Worm (Caenorhabditis elegans) whole organism, L3 larva: Measurements from ENCODE around the gene pcs-1.
A peak's percentile ranks its signal among the peaks of the same experiment; 100 is the strongest.

Experiments
- R02D3.7 ChIP-seq: fragments of 150-350 bp; optimal IDR thresholded peaks from 2 replicates; lab custom pipeline; 2014; ENCODE audit warnings: missing biosample characterization, missing genetic modification characterization
- ZK546.5 ChIP-seq: sonication (generic microtip); optimal IDR thresholded peaks from 2 replicates; lab custom pipeline; 2017; ENCODE audit warnings: missing biosample characterization, missing genetic modification characterization
- ama-1 ChIP-seq: fragments of 150-350 bp; optimal IDR thresholded peaks from 2 replicates; lab custom pipeline; 2018
- ceh-16 ChIP-seq: sonication (generic microtip); optimal IDR thresholded peaks from 2 replicates; lab custom pipeline; 2017; ENCODE audit warnings: missing biosample characterization, missing genetic modification characterization
- ceh-9 ChIP-seq: sonication (generic microtip); optimal IDR thresholded peaks from 2 replicates; lab custom pipeline; 2018; ENCODE audit warnings: missing biosample characterization, missing genetic modification characterization
- daf-12 ChIP-seq: fragments of 150-350 bp; optimal IDR thresholded peaks from 2 replicates; lab custom pipeline; 2014; ENCODE audit warnings: missing biosample characterization, missing genetic modification reagents, missing genetic modification characterization
- egl-27 ChIP-seq: sonication (generic microtip); optimal IDR thresholded peaks from 4 replicates; lab custom pipeline; 2017; ENCODE audit warnings: missing biosample characterization, missing genetic modification reagents, missing genetic modification characterization
- egl-5 ChIP-seq: fragments of 150-350 bp; optimal IDR thresholded peaks from 2 replicates; lab custom pipeline; 2017; ENCODE audit warnings: missing biosample characterization, missing genetic modification reagents, missing genetic modification characterization, inconsistent platforms
- elt-1 ChIP-seq: fragments of 150-350 bp; optimal IDR thresholded peaks from 2 replicates; lab custom pipeline; 2014; ENCODE audit warnings: missing biosample characterization, missing genetic modification characterization
- elt-2 ChIP-seq: sonication (generic microtip); optimal IDR thresholded peaks from 2 replicates; lab custom pipeline; 2016; ENCODE audit warnings: missing genetic modification reagents, mild to moderate bottlenecking, missing genetic modification characterization, missing compliant biosample characterization
- elt-3 ChIP-seq, 3 experiments: fragments of 150-350 bp in 1 of 3; sonication (generic microtip) in 2 of 3; optimal IDR thresholded peaks; 2 replicates in 2 of 3; 4 replicates in 1 of 3; lab custom pipeline; 2014 to 2017; ENCODE audit warnings: missing biosample characterization in 3 of 3, missing genetic modification characterization in 3 of 3
- fkh-10 ChIP-seq: sonication (generic microtip); optimal IDR thresholded peaks from 2 replicates; lab custom pipeline; 2017; ENCODE audit warnings: missing biosample characterization, missing genetic modification reagents, missing genetic modification characterization
- fos-1 ChIP-seq: fragments of 150-350 bp; optimal IDR thresholded peaks from 2 replicates; lab custom pipeline; 2014; ENCODE audit warnings: missing biosample characterization, missing genetic modification characterization
- jun-1 ChIP-seq: fragments of 150-350 bp; optimal IDR thresholded peaks from 2 replicates; lab custom pipeline; 2014; ENCODE audit warnings: missing biosample characterization, missing genetic modification reagents, missing genetic modification characterization
- lin-15B ChIP-seq: fragments of 150-350 bp; optimal IDR thresholded peaks from 2 replicates; lab custom pipeline; 2014; ENCODE audit warnings: missing biosample characterization, missing genetic modification characterization
- lin-39 ChIP-seq: fragments of 150-350 bp; optimal IDR thresholded peaks from 2 replicates; lab custom pipeline; 2018; ENCODE audit warnings: missing biosample characterization, missing genetic modification reagents, missing genetic modification characterization
- lsy-12 ChIP-seq: sonication (generic microtip); optimal IDR thresholded peaks from 2 replicates; lab custom pipeline; 2016; ENCODE audit warnings: mild to moderate bottlenecking, missing genetic modification characterization, missing compliant biosample characterization
- mdl-1 ChIP-seq: fragments of 150-350 bp; optimal IDR thresholded peaks from 2 replicates; lab custom pipeline; 2014; ENCODE audit warnings: missing biosample characterization, missing genetic modification characterization
- mml-1 ChIP-seq: fragments of 150-350 bp; sonication (generic microtip); optimal IDR thresholded peaks from 3 replicates; lab custom pipeline; 2014; ENCODE audit warnings: missing biosample characterization, missing genetic modification characterization
- nfya-1 ChIP-seq: sonication (generic microtip); optimal IDR thresholded peaks from 2 replicates; lab custom pipeline; 2017; ENCODE audit warnings: missing genetic modification characterization, mild to moderate bottlenecking, missing compliant biosample characterization, antibody characterized with exemption, moderate library complexity; ENCODE audit not compliant: insufficient read depth
- nhr-11 ChIP-seq: fragments of 150-350 bp; optimal IDR thresholded peaks from 2 replicates; lab custom pipeline; 2014; ENCODE audit warnings: missing biosample characterization, missing genetic modification characterization
- nhr-12 ChIP-seq: fragments of 150-350 bp; optimal IDR thresholded peaks from 2 replicates; lab custom pipeline; 2014; ENCODE audit warnings: missing biosample characterization, missing genetic modification characterization
- nhr-23 ChIP-seq: fragments of 150-350 bp; optimal IDR thresholded peaks from 2 replicates; lab custom pipeline; 2014; ENCODE audit warnings: missing biosample characterization, missing genetic modification reagents, missing genetic modification characterization
- nhr-237 ChIP-seq: fragments of 150-350 bp; optimal IDR thresholded peaks from 2 replicates; lab custom pipeline; 2014; ENCODE audit warnings: missing biosample characterization, missing genetic modification characterization
- nhr-25 ChIP-seq: sonication (generic microtip); optimal IDR thresholded peaks from 2 replicates; lab custom pipeline; 2017; ENCODE audit warnings: missing biosample characterization, missing genetic modification characterization
- nhr-28 ChIP-seq: fragments of 150-350 bp; optimal IDR thresholded peaks from 2 replicates; lab custom pipeline; 2014; ENCODE audit warnings: missing biosample characterization, missing genetic modification characterization
- nhr-43 ChIP-seq: sonication (generic microtip); optimal IDR thresholded peaks from 2 replicates; lab custom pipeline; 2016; ENCODE audit warnings: mild to moderate bottlenecking, missing genetic modification characterization, missing compliant biosample characterization; ENCODE audit not compliant: poor library complexity, severe bottlenecking
- nhr-67 ChIP-seq: fragments of 150-350 bp; optimal IDR thresholded peaks from 2 replicates; lab custom pipeline; 2014; ENCODE audit warnings: missing biosample characterization, missing genetic modification characterization
- nhr-76 ChIP-seq: fragments of 150-350 bp; sonication (generic microtip); optimal IDR thresholded peaks from 5 replicates; lab custom pipeline; 2014; ENCODE audit warnings: missing biosample characterization, missing genetic modification characterization
- nhr-77 ChIP-seq: fragments of 150-350 bp; optimal IDR thresholded peaks from 2 replicates; lab custom pipeline; 2014; ENCODE audit warnings: missing biosample characterization, missing genetic modification characterization
- pha-4 ChIP-seq: fragments of 150-350 bp; optimal IDR thresholded peaks from 2 replicates; lab custom pipeline; 2014; ENCODE audit warnings: missing biosample characterization, missing genetic modification reagents, missing genetic modification characterization
- sea-2 ChIP-seq: fragments of 150-350 bp; sonication (generic microtip); optimal IDR thresholded peaks from 4 replicates; lab custom pipeline; 2014; ENCODE audit warnings: missing biosample characterization, missing genetic modification reagents, missing genetic modification characterization
- skn-1 ChIP-seq: fragments of 150-350 bp; optimal IDR thresholded peaks from 2 replicates; lab custom pipeline; 2014; ENCODE audit warnings: missing biosample characterization, missing genetic modification characterization
- snpc-4 ChIP-seq: fragments of 150-350 bp; optimal IDR thresholded peaks from 2 replicates; lab custom pipeline; 2014; ENCODE audit warnings: missing biosample characterization, missing genetic modification characterization
- tbx-2 ChIP-seq: sonication (generic microtip); optimal IDR thresholded peaks from 2 replicates; lab custom pipeline; 2016; ENCODE audit warnings: mild to moderate bottlenecking, missing genetic modification characterization, missing compliant biosample characterization
- unc-62 ChIP-seq: fragments of 150-350 bp; sonication (generic microtip); optimal IDR thresholded peaks from 4 replicates; lab custom pipeline; 2014; ENCODE audit warnings: missing biosample characterization, missing genetic modification reagents, missing genetic modification characterization
- zag-1 ChIP-seq: fragments of 150-350 bp; optimal IDR thresholded peaks from 2 replicates; lab custom pipeline; 2014; ENCODE audit warnings: missing biosample characterization, missing genetic modification characterization
- ztf-11 ChIP-seq: fragments of 150-350 bp; optimal IDR thresholded peaks from 2 replicates; lab custom pipeline; 2014; ENCODE audit warnings: missing biosample characterization, missing genetic modification characterization
- ztf-4 ChIP-seq: fragments of 150-350 bp; optimal IDR thresholded peaks from 2 replicates; lab custom pipeline; 2014; ENCODE audit warnings: missing biosample characterization, missing genetic modification characterization

The pcs-1 gene

DNA sequence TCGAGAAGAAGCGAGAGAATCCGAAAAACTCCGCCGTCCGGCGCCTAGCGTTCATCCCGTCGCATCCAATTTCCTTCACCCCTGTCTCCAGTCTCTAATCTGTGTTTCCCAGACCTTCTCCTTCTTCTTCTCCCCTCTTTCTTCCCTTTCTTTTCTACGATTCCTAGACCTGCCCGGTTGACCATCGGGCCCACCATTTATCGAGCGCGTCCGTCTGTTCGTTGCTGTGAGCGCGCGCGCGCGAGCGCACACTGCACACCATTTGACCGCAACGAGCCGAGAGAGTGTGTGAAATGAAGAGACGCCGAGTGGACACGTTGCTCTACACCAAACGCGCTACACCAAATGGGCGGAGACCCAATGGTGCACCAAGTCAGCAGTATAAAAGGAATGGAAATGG is 40.4 kb downstream of the pcs-1 start:
- TF ChIP-seq zag-1: no peak
- TF ChIP-seq nhr-23 (tag; lab: Kevin White, UChicago): peak; percentile 15

- TF ChIP-seq ZK546.5 (tag; lab: Kevin White, UChicago): no peak
- TF ChIP-seq snpc-4 (tag; lab: Kevin White, UChicago): no peak
- TF ChIP-seq nhr-25 (tag; lab: Kevin White, UChicago): no peak
- no peak for TF ChIP-seq jun-1 (tag; lab: Kevin White, UChicago)
- no peak for TF ChIP-seq nhr-76 (tag; lab: Kevin White, UChicago)
- no peak for TF ChIP-seq sea-2 (GFP tag; lab: Kevin White, UChicago)
- TF ChIP-seq nhr-11 (tag; lab: Kevin White, UChicago): no peak
- no peak for TF ChIP-seq elt-3 (tag; optimal IDR thresholded peaks at IDR 0.05; lab: Kevin White, UChicago)
- no peak for TF ChIP-seq nhr-43
- no peak for TF ChIP-seq mml-1
- no peak for TF ChIP-seq nhr-28 (tag; lab: Kevin White, UChicago)
- TF ChIP-seq daf-12 (tag; lab: Kevin White, UChicago): no peak
- no peak for TF ChIP-seq nhr-237 (tag; lab: Kevin White, UChicago)
- no peak for TF ChIP-seq nhr-77 (tag; lab: Kevin White, UChicago)
- no peak for TF ChIP-seq nhr-67 (tag; lab: Kevin White, UChicago)
- TF ChIP-seq elt-2 (tag; lab: Kevin White, UChicago): no peak
- no peak for TF ChIP-seq unc-62 (GFP tag; lab: Kevin White, UChicago)
- TF ChIP-seq nhr-23 (tag; lab: Kevin White, UChicago): no peak
- no peak for TF ChIP-seq lsy-12
These were observed 41.0 kb downstream of the pcs-1 start for ce11 chrII:11536505-11536904.

- TF ChIP-seq ztf-4: no peak
- no peak for TF ChIP-seq sea-2 (GFP tag; lab: Kevin White, UChicago)
- no peak for TF ChIP-seq nhr-12 (tag; lab: Kevin White, UChicago)
- no peak for TF ChIP-seq egl-5 (tag; lab: Kevin White, UChicago)
- TF ChIP-seq elt-1: no peak
- TF ChIP-seq snpc-4 (tag; lab: Kevin White, UChicago): no peak
- TF ChIP-seq ceh-9 (tag; lab: Kevin White, UChicago): no peak
- no peak for TF ChIP-seq R02D3.7
- TF ChIP-seq lin-39 (tag; lab: Kevin White, UChicago): no peak
- TF ChIP-seq fos-1 (tag; lab: Kevin White, UChicago): no peak
- no peak for TF ChIP-seq tbx-2 (tag; lab: Kevin White, UChicago)
- no peak for TF ChIP-seq mdl-1 (tag; lab: Kevin White, UChicago)
- TF ChIP-seq daf-12 (tag; lab: Kevin White, UChicago): no peak
- no peak for TF ChIP-seq elt-2 (tag; lab: Kevin White, UChicago)
- no peak for TF ChIP-seq egl-27 (tag; lab: Kevin White, UChicago)
- no peak for TF ChIP-seq elt-3 (tag; optimal IDR thresholded peaks at IDR 0.05; lab: Kevin White, UChicago)
- no peak for TF ChIP-seq lin-15B
- no peak for TF ChIP-seq pha-4 (tag; lab: Kevin White, UChicago)
- TF ChIP-seq fkh-10 (GFP tag; lab: Kevin White, UChicago): no peak
- no peak for TF ChIP-seq ceh-16 (tag; lab: Kevin White, UChicago)
These were observed 41.6 kb downstream of the pcs-1 start for ce11 chrII:11535924-11536323.

- no peak for TF ChIP-seq ceh-9 (tag; lab: Kevin White, UChicago)
- TF ChIP-seq unc-62 (GFP tag; lab: Kevin White, UChicago): no peak
- TF ChIP-seq elt-2 (tag; lab: Kevin White, UChicago): no peak
- no peak for TF ChIP-seq ceh-16 (tag; lab: Kevin White, UChicago)
- no peak for TF ChIP-seq nhr-77 (tag; lab: Kevin White, UChicago)
- no peak for TF ChIP-seq ama-1 (lab: Kevin White, UChicago)
- no peak for TF ChIP-seq sea-2 (GFP tag; lab: Kevin White, UChicago)
- TF ChIP-seq mdl-1 (tag; lab: Kevin White, UChicago): no peak
- TF ChIP-seq zag-1: no peak
- no peak for TF ChIP-seq elt-3 (tag; optimal IDR thresholded peaks at IDR 0.05; lab: Kevin White, UChicago)
- no peak for TF ChIP-seq elt-1
- TF ChIP-seq nfya-1: no peak
- TF ChIP-seq nhr-23 (tag; lab: Kevin White, UChicago): no peak
- TF ChIP-seq pha-4 (tag; lab: Kevin White, UChicago): no peak
- TF ChIP-seq snpc-4 (tag; lab: Kevin White, UChicago): no peak
- TF ChIP-seq nhr-28 (tag; lab: Kevin White, UChicago): no peak
- TF ChIP-seq skn-1: no peak
- no peak for TF ChIP-seq nhr-12 (tag; lab: Kevin White, UChicago)
- no peak for TF ChIP-seq ztf-11
- TF ChIP-seq nhr-237 (tag; lab: Kevin White, UChicago): no peak
These were observed 42.1 kb downstream of the pcs-1 start for ce11 chrII:11535429-11535828.
